Worm (Caenorhabditis elegans): Measurements from ENCODE around the gene gcy-36.
A peak's percentile ranks its signal among the peaks of the same experiment; 100 is the strongest.

ce11 chrX:15496927-15497605, 18.2 kb downstream of the gcy-36 start, which contains the start of gene suox-1:
- TF ChIP-seq lin-15B (tag; optimal IDR thresholded peaks at IDR 0.05), result no peak
- TF ChIP-seq fos-1 (tag; optimal IDR thresholded peaks at IDR 0.05), result no peak
- TF ChIP-seq unc-62 (GFP tag; optimal IDR thresholded peaks at IDR 0.05 in 1 of 2), result peak in 1 of 2 experiments; percentile 81
- no peak for TF ChIP-seq unc-62 (tag; optimal IDR thresholded peaks at IDR 0.05)
- no peak for TF ChIP-seq skn-1 (tag; optimal IDR thresholded peaks at IDR 0.05)
- TF ChIP-seq nhr-10 (tag; optimal IDR thresholded peaks at IDR 0.05), result no peak
- TF ChIP-seq daf-19 (GFP tag; conservative IDR thresholded peaks at IDR 0.05), result no peak
- no peak for TF ChIP-seq dmd-9 (GFP tag; IDR thresholded peaks at IDR 0.05)
- no peak for TF ChIP-seq mep-1 (tag; optimal IDR thresholded peaks at IDR 0.05)
- no peak for TF ChIP-seq ztf-11 (tag; optimal IDR thresholded peaks at IDR 0.05)
- TF ChIP-seq F37D6.2 (tag; optimal IDR thresholded peaks at IDR 0.05), result no peak
- no peak for TF ChIP-seq lin-39 (tag; optimal IDR thresholded peaks at IDR 0.05)
- TF ChIP-seq egl-27 (tag; optimal IDR thresholded peaks at IDR 0.05), result no peak
- no peak for TF ChIP-seq madf-5 (GFP tag; IDR thresholded peaks at IDR 0.05)
